Fruit fly (Drosophila melanogaster): Measurements from ENCODE around the gene CG10970.

- TF ChIP-seq Myc (optimal IDR thresholded peaks at IDR 0.05) = no peak
- TF ChIP-seq ey (GFP tag; optimal IDR thresholded peaks at IDR 0.05) = no peak
- TF ChIP-seq GATAd (GFP tag; optimal IDR thresholded peaks at IDR 0.05) = no peak
- no peak for TF ChIP-seq Dfd (GFP tag; optimal IDR thresholded peaks at IDR 0.05)
- TF ChIP-seq h (GFP tag; optimal IDR thresholded peaks at IDR 0.05) = no peak
- no peak for TF ChIP-seq psq (GFP tag; optimal IDR thresholded peaks at IDR 0.05)
- TF ChIP-seq N (GFP tag; optimal IDR thresholded peaks at IDR 0.05) = no peak
- no peak for TF ChIP-seq Abd-B (GFP tag; optimal IDR thresholded peaks at IDR 0.05)
- no peak for TF ChIP-seq fru (GFP tag; optimal IDR thresholded peaks at IDR 0.05)
- TF ChIP-seq OdsH (GFP tag; optimal IDR thresholded peaks at IDR 0.05) = no peak
Observed at dm6 chrX:9093912-9094311, 22.7 kb upstream of the CG10970 start.
